Worm (Caenorhabditis elegans): ENCODE data around the gene nduc-2.

DNA sequence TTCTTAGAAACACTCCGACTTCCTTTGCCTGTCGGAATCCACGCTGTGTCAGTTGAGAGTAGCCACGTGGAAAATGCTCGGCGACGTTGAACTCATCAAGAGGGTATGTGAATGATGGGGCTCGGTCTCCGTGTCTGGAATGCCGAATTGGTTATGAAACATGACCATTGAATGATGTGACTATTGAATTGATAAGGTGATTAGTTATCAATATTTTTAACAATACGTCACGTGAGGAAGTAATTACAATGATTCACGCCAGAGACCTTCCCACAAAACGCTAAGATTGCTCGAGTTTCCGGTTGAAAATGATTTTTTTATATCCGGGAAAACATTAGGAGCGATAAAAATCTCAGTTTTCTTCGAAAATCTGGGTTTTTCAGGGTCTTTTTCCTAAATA, 27.3 kb upstream of the nduc-2 start:
- TF ChIP-seq zag-1 (tag; optimal IDR thresholded peaks at IDR 0.05) (no peak), nhr-237 (tag; optimal IDR thresholded peaks at IDR 0.05) (no peak), lin-39 (tag; optimal IDR thresholded peaks at IDR 0.05) (no peak), F37D6.2 (tag; optimal IDR thresholded peaks at IDR 0.05) (no peak), lin-13 (GFP tag; optimal IDR thresholded peaks at IDR 0.05) (no peak), ceh-62 (tag; optimal IDR thresholded peaks at IDR 0.05) (no peak), mxl-3 (GFP tag; optimal IDR thresholded peaks at IDR 0.05) (no peak), aha-1 (tag) (no peak), arid-1 (GFP tag; conservative IDR thresholded peaks at IDR 0.05) (no peak), fkh-10 (GFP tag; optimal IDR thresholded peaks at IDR 0.05) (no peak), lim-7 (GFP tag; IDR thresholded peaks at IDR 0.05) (no peak)
